Worm (Caenorhabditis elegans) whole organism, L2 larva: ENCODE measurements around the gene Y116A8C.465.
"Not testable (repeated sequence)": the region's sequence is repeated elsewhere in the genome, so short reads cannot be mapped to it uniquely, and the experiment has no call there.

Source experiments
- C34F6.9 ChIP-seq: fragments of 150-350 bp; optimal IDR thresholded peaks from 2 replicates; lab custom pipeline; 2014; ENCODE audit warnings: missing biosample characterization, missing genetic modification characterization
- F13H6.1 ChIP-seq: sonication (generic microtip); optimal IDR thresholded peaks from 2 replicates; lab custom pipeline; 2016; ENCODE audit warnings: missing genetic modification characterization, missing compliant biosample characterization
- Y55F3AM.14 ChIP-seq: fragments of 200-800 bp; sonication (Bioruptor generic); optimal IDR thresholded peaks from 2 replicates; lab custom pipeline; 2018; ENCODE audit warnings: mild to moderate bottlenecking, missing genetic modification characterization, missing compliant biosample characterization
- ZK546.5 ChIP-seq: sonication (generic microtip); optimal IDR thresholded peaks from 2 replicates; lab custom pipeline; 2017; ENCODE audit warnings: missing biosample characterization, missing genetic modification characterization
- alr-1 ChIP-seq: fragments of 150-350 bp; optimal IDR thresholded peaks from 2 replicates; lab custom pipeline; 2014; ENCODE audit warnings: missing biosample characterization, missing genetic modification characterization
- aly-2 ChIP-seq: fragments of 150-350 bp; optimal IDR thresholded peaks from 2 replicates; lab custom pipeline; 2014; ENCODE audit warnings: missing biosample characterization, missing genetic modification characterization
- ama-1 ChIP-seq: fragments of 150-350 bp; optimal IDR thresholded peaks from 2 replicates; lab custom pipeline; 2018; ENCODE audit warnings: inconsistent platforms
- blmp-1 ChIP-seq: sonication (generic microtip); optimal IDR thresholded peaks from 2 replicates; lab custom pipeline; 2017; ENCODE audit warnings: missing genetic modification characterization, mild to moderate bottlenecking, missing compliant biosample characterization, antibody characterized with exemption, moderate library complexity; ENCODE audit not compliant: insufficient read depth
- dmd-4 ChIP-seq: sonication (generic microtip); optimal IDR thresholded peaks from 2 replicates; lab custom pipeline; 2017; ENCODE audit warnings: missing biosample characterization, missing genetic modification characterization
- elt-1 ChIP-seq: fragments of 150-350 bp; optimal IDR thresholded peaks from 2 replicates; lab custom pipeline; 2014; ENCODE audit warnings: missing biosample characterization, missing genetic modification characterization
- elt-3 ChIP-seq: sonication (generic microtip); optimal IDR thresholded peaks from 2 replicates; lab custom pipeline; 2017; ENCODE audit warnings: missing biosample characterization, missing genetic modification characterization
- gmeb-1 ChIP-seq: fragments of 150-350 bp; optimal IDR thresholded peaks from 2 replicates; lab custom pipeline; 2014; ENCODE audit warnings: missing biosample characterization, missing genetic modification characterization
- lin-11 ChIP-seq: fragments of 150-350 bp; sonication (generic microtip); optimal IDR thresholded peaks from 2 replicates; lab custom pipeline; 2014; ENCODE audit warnings: missing biosample characterization, missing genetic modification characterization, inconsistent platforms, mixed read lengths
- lin-13 ChIP-seq: fragments of 150-350 bp; optimal IDR thresholded peaks from 2 replicates; lab custom pipeline; 2014; ENCODE audit warnings: missing biosample characterization, missing genetic modification reagents, missing genetic modification characterization
- lin-39 ChIP-seq: fragments of 150-350 bp; optimal IDR thresholded peaks from 2 replicates; lab custom pipeline; 2014; ENCODE audit warnings: missing biosample characterization, missing genetic modification reagents, missing genetic modification characterization
- lsy-2 ChIP-seq, 2 experiments: fragments of 150-350 bp in 1 of 2; sonication (generic microtip) in 1 of 2; optimal IDR thresholded peaks; 2 replicates each; lab custom pipeline; 2014 to 2017; ENCODE audit warnings: missing biosample characterization in 2 of 2, missing genetic modification characterization in 2 of 2
- mab-5 ChIP-seq: fragments of 150-350 bp; optimal IDR thresholded peaks from 2 replicates; lab custom pipeline; 2014; ENCODE audit warnings: missing biosample characterization, missing genetic modification characterization
- mdl-1 ChIP-seq, 2 experiments: fragments of 150-350 bp in 1 of 2; sonication (generic microtip) in 1 of 2; optimal IDR thresholded peaks; 2 replicates each; lab custom pipeline; 2017; ENCODE audit warnings: missing biosample characterization in 2 of 2, missing genetic modification characterization in 2 of 2
- nhr-10 ChIP-seq: sonication (generic microtip); optimal IDR thresholded peaks from 2 replicates; lab custom pipeline; 2017; ENCODE audit warnings: missing biosample characterization, missing genetic modification characterization
- nhr-11 ChIP-seq: fragments of 150-350 bp; optimal IDR thresholded peaks from 2 replicates; lab custom pipeline; 2014; ENCODE audit warnings: missing biosample characterization, missing genetic modification characterization
- nhr-12 ChIP-seq: fragments of 150-350 bp; optimal IDR thresholded peaks from 2 replicates; lab custom pipeline; 2014; ENCODE audit warnings: missing biosample characterization, missing genetic modification characterization
- nhr-129 ChIP-seq: fragments of 150-350 bp; optimal IDR thresholded peaks from 2 replicates; lab custom pipeline; 2014; ENCODE audit warnings: missing biosample characterization, missing genetic modification characterization
- nhr-21 ChIP-seq: fragments of 150-350 bp; optimal IDR thresholded peaks from 2 replicates; lab custom pipeline; 2014; ENCODE audit warnings: missing biosample characterization, missing genetic modification characterization
- nhr-23 ChIP-seq: fragments of 150-350 bp; optimal IDR thresholded peaks from 2 replicates; lab custom pipeline; 2014; ENCODE audit warnings: missing biosample characterization, missing genetic modification reagents, missing genetic modification characterization
- nhr-237 ChIP-seq: fragments of 150-350 bp; optimal IDR thresholded peaks from 2 replicates; lab custom pipeline; 2014; ENCODE audit warnings: missing biosample characterization, missing genetic modification characterization
- nhr-25 ChIP-seq: fragments of 150-350 bp; sonication (generic microtip); optimal IDR thresholded peaks from 3 replicates; lab custom pipeline; 2014; ENCODE audit warnings: missing biosample characterization, missing genetic modification characterization
- nhr-6 ChIP-seq: fragments of 150-350 bp; optimal IDR thresholded peaks from 2 replicates; lab custom pipeline; 2014; ENCODE audit warnings: missing biosample characterization, missing genetic modification characterization
- nhr-77 ChIP-seq: fragments of 150-350 bp; optimal IDR thresholded peaks from 2 replicates; lab custom pipeline; 2014; ENCODE audit warnings: missing biosample characterization, missing genetic modification characterization
- sem-4 ChIP-seq: fragments of 150-350 bp; optimal IDR thresholded peaks from 2 replicates; lab custom pipeline; 2014; ENCODE audit warnings: missing biosample characterization, missing genetic modification reagents, missing genetic modification characterization
- skn-1 ChIP-seq: sonication (generic microtip); optimal IDR thresholded peaks from 2 replicates; lab custom pipeline; 2017; ENCODE audit warnings: missing biosample characterization, missing genetic modification characterization
- sma-9 ChIP-seq, 2 experiments: fragments of 150-350 bp in 1 of 2; sonication (generic microtip) in 1 of 2; optimal IDR thresholded peaks; 2 replicates each; lab custom pipeline; 2014 to 2016; ENCODE audit warnings: missing genetic modification characterization in 2 of 2, mild to moderate bottlenecking in 1 of 2, missing biosample characterization in 1 of 2, missing compliant biosample characterization in 1 of 2, missing genetic modification reagents in 1 of 2, moderate library complexity in 1 of 2
- snpc-4 ChIP-seq: fragments of 150-350 bp; optimal IDR thresholded peaks from 2 replicates; lab custom pipeline; 2014; ENCODE audit warnings: missing biosample characterization, missing genetic modification characterization
- unc-62 ChIP-seq: fragments of 150-350 bp; optimal IDR thresholded peaks from 2 replicates; lab custom pipeline; 2014; ENCODE audit warnings: missing biosample characterization, missing genetic modification reagents, missing genetic modification characterization
- zag-1 ChIP-seq: fragments of 150-350 bp; optimal IDR thresholded peaks from 2 replicates; lab custom pipeline; 2014; ENCODE audit warnings: missing biosample characterization, missing genetic modification characterization
- ztf-1 ChIP-seq: fragments of 200-800 bp; sonication (Bioruptor generic); conservative IDR thresholded peaks from 2 replicates; pipeline ENCODE4 v1.3.6; 2022; ENCODE audit warnings: missing genetic modification characterization, missing compliant biosample characterization
- ztf-4 ChIP-seq: fragments of 150-350 bp; optimal IDR thresholded peaks from 2 replicates; lab custom pipeline; 2014; ENCODE audit warnings: missing biosample characterization, missing genetic modification characterization

Gene Y116A8C.465

DNA sequence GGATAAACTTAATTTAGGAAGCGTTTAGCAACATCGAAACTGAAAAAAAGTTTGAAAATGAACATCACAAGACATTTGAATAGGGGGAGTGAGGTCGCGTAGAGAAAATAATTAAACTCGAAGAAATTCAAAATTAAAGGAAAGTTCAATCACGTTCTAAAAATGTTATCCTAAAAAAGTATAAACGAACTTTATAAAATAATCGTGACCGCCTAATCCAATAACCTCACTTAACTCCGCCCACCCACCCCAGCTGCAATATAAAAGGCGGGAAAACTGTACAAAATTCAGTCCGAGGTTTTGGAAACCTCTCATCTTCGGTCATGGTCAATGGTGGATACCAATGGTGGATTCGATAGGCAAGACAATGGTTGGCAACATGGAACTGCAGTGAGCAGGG, at the start of gene Y116A8C.465:
Y116A8C.465 (plus strand) TSS at position 301 of the 400 bp plus-strand sequence.
- not testable (repeated sequence) for TF ChIP-seq lin-39 (tag; lab: Kevin White, UChicago); nhr-77; nhr-11 (tag; lab: Kevin White, UChicago)

DNA sequence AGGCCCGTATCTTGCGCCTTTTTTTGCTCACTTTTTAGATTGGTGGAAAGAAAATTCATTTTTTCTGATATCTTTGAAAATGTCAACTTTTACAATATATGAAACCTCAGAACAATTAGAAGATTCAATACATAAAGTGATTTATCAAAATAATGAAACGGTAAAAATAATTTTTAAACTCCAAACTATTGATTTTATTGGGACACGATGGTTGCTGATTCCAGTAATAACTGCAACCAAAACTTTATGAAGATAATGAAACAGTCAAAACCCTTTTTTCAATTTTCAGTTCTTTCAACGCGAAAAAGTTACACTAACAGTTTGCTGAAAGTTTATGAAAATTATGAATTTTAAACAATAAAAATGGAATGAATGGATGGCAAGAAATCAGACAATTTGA, 44.0 kb upstream of the Y116A8C.465 start:
- TF ChIP-seq aly-2 (tag; lab: Kevin White, UChicago): no peak
- TF ChIP-seq nhr-6 (tag; lab: Kevin White, UChicago): no peak
- TF ChIP-seq nhr-10 (tag; lab: Kevin White, UChicago): no peak
- TF ChIP-seq blmp-1 (tag; lab: Kevin White, UChicago): no peak
- no peak for TF ChIP-seq lsy-2 (tag; optimal IDR thresholded peaks at IDR 0.05; lab: Kevin White, UChicago)
- no peak for TF ChIP-seq mab-5
- no peak for TF ChIP-seq nhr-237 (tag; lab: Kevin White, UChicago)
- no peak for TF ChIP-seq nhr-11 (tag; lab: Kevin White, UChicago)
- no peak for TF ChIP-seq lin-39 (tag; lab: Kevin White, UChicago)
- no peak for TF ChIP-seq nhr-129 (tag; lab: Kevin White, UChicago)
- no peak for TF ChIP-seq nhr-77
- no peak for TF ChIP-seq ztf-1 (GFP tag; lab: Robert Waterston, UW)
- TF ChIP-seq nhr-12: no peak
- no peak for TF ChIP-seq elt-3 (tag; lab: Kevin White, UChicago)
- no peak for TF ChIP-seq sma-9 (GFP tag; optimal IDR thresholded peaks at IDR 0.05; lab: Kevin White, UChicago)
- TF ChIP-seq sma-9 (tag; optimal IDR thresholded peaks at IDR 0.05; lab: Kevin White, UChicago): no peak
- no peak for TF ChIP-seq ztf-4 (tag; lab: Kevin White, UChicago)
- no peak for TF ChIP-seq unc-62 (GFP tag; lab: Kevin White, UChicago)
- no peak for TF ChIP-seq nhr-21 (tag; lab: Kevin White, UChicago)
- no peak for TF ChIP-seq gmeb-1 (tag; lab: Kevin White, UChicago)

DNA sequence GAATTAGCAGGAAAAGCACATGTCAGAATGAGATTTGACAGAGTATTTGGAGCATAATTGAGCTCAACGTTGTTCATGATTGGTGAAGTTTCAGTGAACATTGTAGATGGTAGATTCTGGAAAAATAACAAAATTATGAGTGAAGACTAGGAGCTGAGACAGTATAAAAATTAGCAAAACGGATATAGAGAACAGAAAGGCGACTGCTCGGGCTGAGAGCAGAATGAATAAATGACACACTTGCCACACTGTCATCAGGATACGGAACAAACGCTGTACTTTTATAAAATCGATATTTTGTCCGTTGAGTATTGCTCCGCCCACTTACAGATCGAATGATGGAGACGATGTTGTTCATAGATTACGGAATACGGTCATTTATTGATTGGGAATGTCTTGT, 40.0 kb upstream of the Y116A8C.465 start, which contains the start of gene dct-13:
dct-13 (minus strand) TSS at position 101 of the 400 bp plus-strand sequence.
- no peak for TF ChIP-seq dmd-4 (tag; lab: Kevin White, UChicago)
- no peak for TF ChIP-seq zag-1 (tag; lab: Kevin White, UChicago)
- no peak for TF ChIP-seq skn-1 (tag; lab: Kevin White, UChicago)
- no peak for TF ChIP-seq alr-1 (tag; lab: Kevin White, UChicago)
- TF ChIP-seq mab-5: no peak
- TF ChIP-seq nhr-237 (tag; lab: Kevin White, UChicago): no peak
- TF ChIP-seq snpc-4 (tag; lab: Kevin White, UChicago): no peak
- no peak for TF ChIP-seq lin-13
- TF ChIP-seq sma-9 (GFP tag; optimal IDR thresholded peaks at IDR 0.05; lab: Kevin White, UChicago): no peak
- TF ChIP-seq sma-9 (tag; optimal IDR thresholded peaks at IDR 0.05; lab: Kevin White, UChicago): no peak
- TF ChIP-seq ama-1: no peak
- no peak for TF ChIP-seq elt-1 (tag; lab: Kevin White, UChicago)
- TF ChIP-seq F13H6.1 (tag; lab: Kevin White, UChicago): no peak
- no peak for TF ChIP-seq gmeb-1 (tag; lab: Kevin White, UChicago)
- no peak for TF ChIP-seq C34F6.9 (tag; lab: Kevin White, UChicago)
- no peak for TF ChIP-seq mdl-1 (tag; optimal IDR thresholded peaks at IDR 0.05; lab: Kevin White, UChicago)
- no peak for TF ChIP-seq lin-11 (tag; lab: Kevin White, UChicago)
- no peak for TF ChIP-seq sem-4 (tag; lab: Kevin White, UChicago)
- no peak for TF ChIP-seq ZK546.5 (tag; lab: Kevin White, UChicago)

DNA sequence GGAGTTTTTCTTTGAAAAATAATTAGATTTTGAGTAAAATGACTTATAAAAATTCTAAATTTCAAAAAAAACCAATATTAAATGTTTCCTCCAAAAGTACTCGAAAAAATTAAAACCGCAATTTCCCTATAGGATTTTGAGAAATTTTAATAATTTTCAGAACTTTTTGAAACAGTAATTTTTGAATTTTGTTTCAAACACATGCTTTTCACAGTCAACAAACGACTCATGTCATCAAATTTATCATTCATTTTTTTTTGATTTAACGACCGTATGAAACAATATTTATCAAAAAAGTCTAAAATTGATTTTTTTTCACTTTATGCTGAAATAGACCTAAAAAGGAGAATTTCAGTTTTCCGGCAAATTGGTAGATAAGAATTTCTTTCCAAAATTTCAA, 38.5 kb upstream of the Y116A8C.465 start:
- TF ChIP-seq mdl-1 (tag; optimal IDR thresholded peaks at IDR 0.05; lab: Kevin White, UChicago): no peak
- TF ChIP-seq sem-4 (tag; lab: Kevin White, UChicago): no peak
- TF ChIP-seq sma-9 (GFP tag; optimal IDR thresholded peaks at IDR 0.05; lab: Kevin White, UChicago): no peak
- no peak for TF ChIP-seq sma-9 (tag; optimal IDR thresholded peaks at IDR 0.05; lab: Kevin White, UChicago)
- TF ChIP-seq Y55F3AM.14: no peak
- no peak for TF ChIP-seq nhr-23 (tag; lab: Kevin White, UChicago)
- no peak for TF ChIP-seq nhr-6 (tag; lab: Kevin White, UChicago)
- no peak for TF ChIP-seq ztf-1 (GFP tag; lab: Robert Waterston, UW)
- TF ChIP-seq nhr-25 (tag; lab: Kevin White, UChicago): no peak
